Fruit fly (Drosophila melanogaster) whole organism, prepupa: ENCODE measurements around the gene CG12116.

Source experiments
- Blimp-1 ChIP-seq: fragments of 200-800 bp; sonication (Bioruptor generic); optimal IDR thresholded peaks from 3 replicates; lab custom pipeline; 2017; ENCODE audit warnings: missing biosample characterization, missing genetic modification characterization, mild to moderate bottlenecking, moderate library complexity, missing genetic modification reagents
- CG1621 ChIP-seq: fragments of 200-800 bp; sonication (Bioruptor generic); optimal IDR thresholded peaks from 3 replicates; lab custom pipeline; 2018; ENCODE audit warnings: missing biosample characterization, mild to moderate bottlenecking, missing genetic modification characterization
- CG3032 ChIP-seq: fragments of 200-800 bp; optimal IDR thresholded peaks from 2 replicates; lab custom pipeline; 2019; ENCODE audit warnings: missing biosample characterization, mild to moderate bottlenecking, missing genetic modification characterization, moderate library complexity
- CG31627 ChIP-seq: fragments of 200-800 bp; sonication (Bioruptor generic); optimal IDR thresholded peaks from 3 replicates; lab custom pipeline; 2016; ENCODE audit warnings: missing biosample characterization, missing genetic modification characterization
- CG34406 ChIP-seq: fragments of 200-800 bp; sonication (Bioruptor generic); optimal IDR thresholded peaks from 3 replicates; lab custom pipeline; 2016; ENCODE audit warnings: missing biosample characterization, missing genetic modification characterization
- CG6163 ChIP-seq: fragments of 200-800 bp; sonication (Bioruptor generic); IDR thresholded peaks from 3 replicates; pipeline ENCODE4 v1.3.6; 2022; ENCODE audit warnings: missing biosample characterization, missing genetic modification characterization
- CG6808 ChIP-seq: fragments of 200-800 bp; sonication (Bioruptor generic); optimal IDR thresholded peaks from 3 replicates; lab custom pipeline; 2017; ENCODE audit warnings: missing biosample characterization, missing genetic modification characterization, mild to moderate bottlenecking, moderate library complexity, missing genetic modification reagents
- fd59A ChIP-seq: fragments of 200-800 bp; sonication (Bioruptor generic); optimal IDR thresholded peaks from 2 replicates; lab custom pipeline; 2017; ENCODE audit warnings: missing biosample characterization, mild to moderate bottlenecking, missing genetic modification characterization, missing genetic modification reagents
- lz ChIP-seq: fragments of 200-800 bp; sonication (Bioruptor generic); optimal IDR thresholded peaks from 3 replicates; lab custom pipeline; 2016; ENCODE audit warnings: missing biosample characterization, missing genetic modification characterization

DNA sequence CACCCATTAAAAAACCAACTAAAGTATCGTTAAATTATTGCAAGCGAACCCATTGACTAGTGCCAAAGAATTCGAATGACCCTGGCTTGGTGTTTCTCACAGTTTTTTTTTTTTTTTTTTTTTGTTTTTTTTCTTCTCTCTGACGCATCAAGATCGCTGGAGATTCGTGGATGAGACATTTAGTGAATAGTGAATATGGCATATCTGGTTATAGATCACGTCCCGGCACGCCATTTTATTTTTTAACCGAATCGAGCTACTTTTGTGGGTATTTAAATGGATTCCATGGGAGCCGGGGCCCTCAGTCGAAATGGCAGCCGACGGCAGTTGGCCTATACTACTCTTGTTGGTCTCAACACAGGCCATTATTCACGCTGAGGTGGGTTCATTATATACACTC is 8.0 kb upstream of the CG12116 start, which contains the start of gene Cp7Fc:
- TF ChIP-seq fd59A: no peak
- no peak for TF ChIP-seq CG34406 (GFP tag; lab: Kevin White, UChicago)
- no peak for TF ChIP-seq CG3032 (tag; lab: Kevin White, UChicago)
- no peak for TF ChIP-seq CG6808
- TF ChIP-seq Blimp-1: no peak
- no peak for TF ChIP-seq CG1621 (tag; lab: Kevin White, UChicago)
- no peak for TF ChIP-seq CG6163 (GFP tag; lab: Robert Waterston, UW)
- no peak for TF ChIP-seq lz
- no peak for TF ChIP-seq CG31627 (GFP tag; lab: Kevin White, UChicago)
